Fruit fly (Drosophila melanogaster): ENCODE results near the gene TwdlZ.

The TwdlZ gene

DNA sequence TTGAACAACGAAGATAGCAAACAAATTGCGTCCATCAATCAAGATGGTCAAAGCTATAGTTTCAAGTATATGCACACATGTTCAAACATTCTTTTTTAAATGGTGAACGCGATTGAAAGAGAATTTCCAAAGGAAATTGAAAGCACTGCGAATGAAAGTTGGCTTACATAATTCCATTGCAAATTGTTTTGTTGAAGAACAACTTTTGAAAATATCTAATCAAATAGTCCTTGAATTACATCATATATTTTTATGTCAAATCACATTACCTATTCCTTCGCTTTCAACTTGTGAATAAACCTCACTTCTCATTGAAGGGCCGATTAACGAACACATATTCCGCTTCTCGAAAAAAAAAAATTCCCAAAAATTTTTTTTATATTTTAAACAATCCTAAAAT, 2.6 kb downstream of the TwdlZ start, which contains the start of gene CG32568:
CG32568 (plus strand) TSS at position 301 of the 400 bp plus-strand sequence.
- no peak for TF ChIP-seq Hr96 (GFP tag; optimal IDR thresholded peaks at IDR 0.05)

DNA sequence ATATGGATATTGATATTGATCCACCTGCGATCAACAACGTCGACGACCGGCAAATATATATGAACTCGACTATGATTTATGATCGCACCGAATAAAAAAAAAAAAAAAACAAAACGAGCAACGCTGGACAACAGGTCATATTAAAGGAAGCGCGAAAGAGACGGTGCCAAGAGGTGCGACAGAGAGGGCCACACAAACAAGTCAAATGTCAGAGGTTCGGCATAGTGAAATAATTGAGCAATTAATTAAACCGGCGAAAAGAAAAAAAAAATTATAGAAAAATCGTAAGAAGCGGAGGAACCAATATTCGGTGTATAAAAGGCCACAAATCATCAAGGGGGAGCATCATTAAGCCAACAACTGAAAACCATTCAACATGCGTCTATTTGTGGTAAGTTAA, 4.6 kb downstream of the TwdlZ start, which contains the start of gene Twdlalpha:
Twdlalpha (plus strand) TSS at position 301 of the 400 bp plus-strand sequence.
- TF ChIP-seq bab1 (GFP tag; optimal IDR thresholded peaks at IDR 0.05) (no peak), CG1620 (GFP tag; optimal IDR thresholded peaks at IDR 0.05) (no peak), cnc (optimal IDR thresholded peaks at IDR 0.05) (no peak), Crg-1 (GFP tag; optimal IDR thresholded peaks at IDR 0.05) (no peak), CG33017 (tag; optimal IDR thresholded peaks at IDR 0.05) (no peak), ovo (GFP tag; optimal IDR thresholded peaks at IDR 0.05) (no peak), CG14711 (tag; optimal IDR thresholded peaks at IDR 0.05) (no peak), CG7045 (GFP tag; optimal IDR thresholded peaks at IDR 0.05) (no peak), Hr96 (GFP tag; optimal IDR thresholded peaks at IDR 0.05) (no peak), toe (GFP tag; optimal IDR thresholded peaks at IDR 0.05) (no peak), CG5204 (GFP tag; optimal IDR thresholded peaks at IDR 0.05) (no peak), CG12768 (GFP tag; optimal IDR thresholded peaks at IDR 0.05) (no peak), pad (GFP tag; optimal IDR thresholded peaks at IDR 0.05) (no peak), tj (GFP tag; optimal IDR thresholded peaks at IDR 0.05) (no peak), CG11617 (GFP tag; optimal IDR thresholded peaks at IDR 0.05) (no peak)

DNA sequence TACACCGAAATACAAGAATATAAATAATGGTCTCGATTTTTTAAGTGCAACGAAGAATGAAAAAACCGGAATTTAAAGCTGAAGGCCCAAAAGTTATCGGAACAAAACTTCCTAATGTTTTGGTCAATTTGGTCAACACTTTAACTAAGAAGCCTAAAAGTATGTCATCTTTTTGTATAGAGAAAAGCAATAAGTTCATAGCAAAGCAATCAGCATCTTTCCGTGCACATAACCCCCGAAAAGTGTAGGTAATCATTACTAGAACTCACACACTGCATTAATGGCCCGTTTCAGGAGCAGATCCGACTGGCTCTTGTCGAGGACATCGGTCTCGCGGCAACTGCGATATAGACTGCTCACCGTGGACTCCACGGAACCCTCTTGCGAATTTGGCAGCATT, 6.4 kb downstream of the TwdlZ start:
- TF ChIP-seq CG1620 (GFP tag; optimal IDR thresholded peaks at IDR 0.05) (no peak), tj (GFP tag; optimal IDR thresholded peaks at IDR 0.05) (no peak), CG12768 (GFP tag; optimal IDR thresholded peaks at IDR 0.05) (no peak), kay (GFP tag; ENCODE audit: borderline replicate concordance) (no peak), Mnt (GFP tag; optimal IDR thresholded peaks at IDR 0.05) (no peak), bab1 (GFP tag; optimal IDR thresholded peaks at IDR 0.05) (no peak), CG5204 (GFP tag; optimal IDR thresholded peaks at IDR 0.05) (no peak)

DNA sequence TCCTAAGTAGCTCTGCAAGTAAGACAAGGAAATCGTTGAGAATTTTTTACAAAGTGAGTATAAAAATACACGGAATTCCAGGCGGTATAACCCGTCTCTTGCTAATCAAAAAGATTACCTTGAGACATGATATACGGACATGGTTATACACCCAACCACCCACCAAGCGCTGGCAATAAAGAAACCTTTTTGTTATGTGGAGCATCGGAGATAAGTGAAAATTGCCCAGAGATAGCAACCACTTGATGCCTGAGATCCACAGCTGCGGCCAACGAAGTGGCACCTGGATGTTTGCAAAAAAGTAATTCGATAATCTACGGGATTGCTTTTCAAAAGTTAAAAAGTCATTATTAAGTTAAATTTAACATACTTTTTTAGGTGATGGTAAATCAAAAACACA, 8.0 kb downstream of the TwdlZ start:
- TF ChIP-seq cnc (optimal IDR thresholded peaks at IDR 0.05) (no peak), CG33017 (tag; optimal IDR thresholded peaks at IDR 0.05) (no peak), Clk (GFP tag; optimal IDR thresholded peaks at IDR 0.05) (no peak), ovo (GFP tag; optimal IDR thresholded peaks at IDR 0.05) (no peak), Hr96 (GFP tag; optimal IDR thresholded peaks at IDR 0.05) (no peak), Crg-1 (GFP tag; optimal IDR thresholded peaks at IDR 0.05) (no peak), CG11617 (GFP tag; optimal IDR thresholded peaks at IDR 0.05) (no peak), CG1620 (GFP tag; optimal IDR thresholded peaks at IDR 0.05) (no peak), CG7045 (GFP tag; optimal IDR thresholded peaks at IDR 0.05) (no peak), bab1 (GFP tag; optimal IDR thresholded peaks at IDR 0.05) (no peak), CG5204 (GFP tag; optimal IDR thresholded peaks at IDR 0.05) (no peak), cic (GFP tag; optimal IDR thresholded peaks at IDR 0.05) (no peak), CG7101 (tag; optimal IDR thresholded peaks at IDR 0.05) (no peak), tj (GFP tag; optimal IDR thresholded peaks at IDR 0.05) (no peak), pad (GFP tag; optimal IDR thresholded peaks at IDR 0.05) (no peak), kay (GFP tag; ENCODE audit: borderline replicate concordance) (no peak), Mnt (GFP tag; optimal IDR thresholded peaks at IDR 0.05) (no peak), CG12768 (GFP tag; optimal IDR thresholded peaks at IDR 0.05) (no peak), CG14711 (tag; optimal IDR thresholded peaks at IDR 0.05) (no peak)

DNA sequence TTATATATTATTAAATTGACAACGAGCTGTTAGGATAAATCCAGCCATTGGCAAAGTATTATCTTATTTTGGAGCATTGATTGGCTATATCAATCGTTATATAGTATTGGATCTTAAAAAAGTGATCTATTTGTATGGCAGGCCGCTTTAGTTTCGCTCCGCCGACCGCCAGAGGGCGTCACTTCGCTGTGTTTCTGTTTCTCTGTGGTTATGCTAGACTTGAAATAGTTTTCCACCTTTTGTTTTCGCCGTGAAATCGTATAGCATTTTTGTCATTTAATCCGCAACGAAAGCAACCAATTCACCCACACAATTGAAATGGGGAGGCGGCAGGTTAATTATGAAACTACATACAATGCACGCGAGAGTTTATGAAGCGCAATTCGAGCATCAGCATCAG, 8.8 kb downstream of the TwdlZ start:
- TF ChIP-seq Mnt (GFP tag; optimal IDR thresholded peaks at IDR 0.05): no peak
- TF ChIP-seq bab1 (GFP tag; optimal IDR thresholded peaks at IDR 0.05): peak; percentile 20
- TF ChIP-seq tj (GFP tag; optimal IDR thresholded peaks at IDR 0.05): no peak
- TF ChIP-seq Clk (GFP tag; optimal IDR thresholded peaks at IDR 0.05): no peak
- TF ChIP-seq kay (GFP tag; ENCODE audit: borderline replicate concordance): peak; percentile 50
- no peak for TF ChIP-seq cic (GFP tag; optimal IDR thresholded peaks at IDR 0.05)

DNA sequence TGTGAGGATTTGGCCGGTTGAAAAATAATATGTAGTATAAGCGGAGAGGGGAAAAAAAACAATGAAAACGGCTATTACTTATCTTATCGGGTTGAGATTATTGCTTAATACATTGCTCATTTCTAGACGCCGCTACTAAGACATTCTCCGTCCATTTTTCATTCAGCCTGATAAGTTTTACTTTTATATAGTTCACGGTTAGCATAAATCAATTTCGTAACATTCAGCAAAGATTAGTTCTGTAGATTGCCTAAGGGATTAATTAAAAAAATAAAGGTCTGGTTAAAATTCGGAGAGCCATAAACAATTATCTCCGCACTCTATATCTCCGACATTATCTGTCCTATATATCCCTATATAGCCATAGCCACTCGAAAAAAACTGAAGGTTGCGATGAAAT, 9.5 kb downstream of the TwdlZ start:
- TF ChIP-seq CG7045 (GFP tag; optimal IDR thresholded peaks at IDR 0.05): no peak
- TF ChIP-seq CG7101 (tag; optimal IDR thresholded peaks at IDR 0.05): no peak
- TF ChIP-seq ovo (GFP tag; optimal IDR thresholded peaks at IDR 0.05): no peak
- TF ChIP-seq CG5204 (GFP tag; optimal IDR thresholded peaks at IDR 0.05): no peak
- TF ChIP-seq Hr96 (GFP tag; optimal IDR thresholded peaks at IDR 0.05): no peak
- no peak for TF ChIP-seq tj (GFP tag; optimal IDR thresholded peaks at IDR 0.05)
- TF ChIP-seq CG12768 (GFP tag; optimal IDR thresholded peaks at IDR 0.05): no peak
- no peak for TF ChIP-seq Clk (GFP tag; optimal IDR thresholded peaks at IDR 0.05)
- TF ChIP-seq CG14711 (tag; optimal IDR thresholded peaks at IDR 0.05): no peak
- no peak for TF ChIP-seq Mnt (GFP tag; optimal IDR thresholded peaks at IDR 0.05)
- no peak for TF ChIP-seq kay (GFP tag; ENCODE audit: borderline replicate concordance)
- no peak for TF ChIP-seq toe (GFP tag; optimal IDR thresholded peaks at IDR 0.05)
- TF ChIP-seq bab1 (GFP tag; optimal IDR thresholded peaks at IDR 0.05): no peak
- no peak for TF ChIP-seq cic (GFP tag; optimal IDR thresholded peaks at IDR 0.05)
- TF ChIP-seq Crg-1 (GFP tag; optimal IDR thresholded peaks at IDR 0.05): no peak
- no peak for TF ChIP-seq CG11617 (GFP tag; optimal IDR thresholded peaks at IDR 0.05)
- no peak for TF ChIP-seq CG33017 (tag; optimal IDR thresholded peaks at IDR 0.05)
- no peak for TF ChIP-seq CG1620 (GFP tag; optimal IDR thresholded peaks at IDR 0.05)

DNA sequence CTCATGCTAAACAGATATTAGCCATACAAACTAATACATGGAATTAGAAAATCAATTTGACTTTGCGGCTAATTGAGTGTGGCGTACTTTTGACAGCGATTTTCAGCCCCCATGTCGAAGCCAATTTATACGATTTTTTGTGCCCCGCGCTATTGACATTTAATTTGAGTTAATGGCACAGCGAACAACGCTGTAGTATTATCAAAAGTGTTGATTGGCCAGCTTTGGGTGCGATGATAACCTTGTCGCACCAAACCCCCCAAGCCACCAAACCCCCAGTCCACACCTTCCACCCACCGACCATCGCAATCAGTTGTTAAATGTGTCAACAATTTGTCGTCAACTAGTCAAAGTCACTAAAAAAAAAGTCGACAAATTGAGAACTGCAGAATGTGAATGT, 11.3 kb downstream of the TwdlZ start:
- TF ChIP-seq CG7101 (tag; optimal IDR thresholded peaks at IDR 0.05) (peak; percentile 20), Hr96 (GFP tag; optimal IDR thresholded peaks at IDR 0.05) (no peak), Mnt (GFP tag; optimal IDR thresholded peaks at IDR 0.05) (peak; percentile 5), tj (GFP tag; optimal IDR thresholded peaks at IDR 0.05) (peak; percentile 38), cic (GFP tag; optimal IDR thresholded peaks at IDR 0.05) (peak; percentile 28)
